Fruit fly (Drosophila melanogaster) whole organism, embryonic: ENCODE results near the gene CG33203.

Experiments used
- Blimp-1 ChIP-seq: fragments of 200-800 bp; sonication (Bioruptor generic); optimal IDR thresholded peaks from 3 replicates; lab custom pipeline; 2018; ENCODE audit warnings: missing biosample characterization, missing genetic modification characterization, mild to moderate bottlenecking, moderate library complexity, missing genetic modification reagents
- BtbVII ChIP-seq: fragments of 200-800 bp; sonication (Bioruptor generic); optimal IDR thresholded peaks from 3 replicates; lab custom pipeline; 2017; ENCODE audit warnings: missing biosample characterization, mild to moderate bottlenecking, missing genetic modification characterization
- CG1024 ChIP-seq: fragments of 200-800 bp; sonication (Bioruptor generic); IDR thresholded peaks from 2 replicates; pipeline ENCODE4 v1.3.6; 2022; ENCODE audit warnings: missing biosample characterization, missing genetic modification characterization
- CG11696 ChIP-seq: fragments of 200-800 bp; sonication (Bioruptor generic); IDR thresholded peaks from 2 replicates; pipeline ENCODE4 v1.3.6; 2022; ENCODE audit warnings: missing biosample characterization, missing genetic modification characterization
- CG12299 ChIP-seq: fragments of 200-800 bp; sonication (Bioruptor generic); optimal IDR thresholded peaks from 2 replicates; lab custom pipeline; 2018; ENCODE audit warnings: missing biosample characterization, mild to moderate bottlenecking, missing genetic modification characterization
- CG12659 ChIP-seq: fragments of 200-800 bp; sonication (Bioruptor generic); optimal IDR thresholded peaks from 3 replicates; lab custom pipeline; 2017; ENCODE audit warnings: mild to moderate bottlenecking, missing biosample characterization, missing genetic modification reagents, missing genetic modification characterization
- CG14441 ChIP-seq: fragments of 200-800 bp; sonication (Bioruptor generic); IDR thresholded peaks from 2 replicates; pipeline ENCODE4 v1.3.6; 2022; ENCODE audit warnings: missing biosample characterization, missing genetic modification characterization
- CG17829 ChIP-seq: fragments of 200-800 bp; optimal IDR thresholded peaks from 2 replicates; lab custom pipeline; 2019; ENCODE audit warnings: missing biosample characterization, mild to moderate bottlenecking, missing genetic modification characterization, moderate library complexity
- CG31365 ChIP-seq: fragments of 200-800 bp; sonication (Bioruptor generic); optimal IDR thresholded peaks from 2 replicates; lab custom pipeline; 2018; ENCODE audit warnings: missing biosample characterization, mild to moderate bottlenecking, missing genetic modification characterization
- CG31441 ChIP-seq: fragments of 200-800 bp; sonication (Bioruptor generic); IDR thresholded peaks from 2 replicates; pipeline ENCODE4 v1.3.6; 2022; ENCODE audit warnings: missing biosample characterization, missing genetic modification characterization
- CG3838 ChIP-seq: fragments of 200-800 bp; sonication (Bioruptor generic); optimal IDR thresholded peaks from 3 replicates; lab custom pipeline; 2016; ENCODE audit warnings: missing biosample characterization, missing genetic modification characterization
- CG4424 ChIP-seq: fragments of 200-800 bp; sonication (Bioruptor generic); optimal IDR thresholded peaks from 3 replicates; lab custom pipeline; 2016; ENCODE audit warnings: missing biosample characterization, missing genetic modification characterization
- CG6175 ChIP-seq: fragments of 200-800 bp; sonication (Bioruptor generic); IDR thresholded peaks from 3 replicates; pipeline ENCODE4 v1.3.6; 2022; ENCODE audit warnings: missing biosample characterization, missing genetic modification characterization
- CG9609 ChIP-seq: fragments of 200-800 bp; sonication (Bioruptor generic); optimal IDR thresholded peaks from 3 replicates; lab custom pipeline; 2016; ENCODE audit warnings: missing biosample characterization, missing genetic modification characterization
- CTCF ChIP-seq: fragments of 200-800 bp; sonication (Bioruptor generic); optimal IDR thresholded peaks from 2 replicates; lab custom pipeline; 2017; ENCODE audit warnings: missing biosample characterization, mild to moderate bottlenecking, missing genetic modification characterization, moderate library complexity
- E2f2 ChIP-seq: fragments of 200-800 bp; sonication (Bioruptor generic); IDR thresholded peaks from 2 replicates; pipeline ENCODE4 v1.3.6; 2022; ENCODE audit warnings: missing biosample characterization, missing genetic modification characterization
- ERR ChIP-seq: fragments of 200-800 bp; sonication (Bioruptor generic); optimal IDR thresholded peaks from 2 replicates; lab custom pipeline; 2016; ENCODE audit warnings: missing biosample characterization, missing genetic modification characterization
- GATAe ChIP-seq: fragments of 200-800 bp; sonication (Bioruptor generic); conservative IDR thresholded peaks from 2 replicates; pipeline ENCODE4 v1.3.6; 2022; ENCODE audit warnings: missing biosample characterization, missing genetic modification characterization
- Gsc ChIP-seq: fragments of 200-800 bp; sonication (Bioruptor generic); IDR thresholded peaks from 2 replicates; pipeline ENCODE4 v1.3.6; 2022; ENCODE audit warnings: missing biosample characterization, missing genetic modification characterization
- HLH4C ChIP-seq: fragments of 200-800 bp; sonication (Bioruptor generic); IDR thresholded peaks from 3 replicates; pipeline ENCODE4 v1.3.6; 2022; ENCODE audit warnings: missing biosample characterization, missing genetic modification characterization; ENCODE audit not compliant: partially characterized antibody
- Hr39 ChIP-seq: fragments of >200 bp; optimal IDR thresholded peaks from 2 replicates; lab custom pipeline; 2017
- Hsf ChIP-seq: fragments of 200-800 bp; sonication (Bioruptor generic); optimal IDR thresholded peaks from 3 replicates; lab custom pipeline; 2016; ENCODE audit warnings: missing biosample characterization, missing genetic modification characterization
- Lpt ChIP-seq: fragments of >200 bp; optimal IDR thresholded peaks from 2 replicates; lab custom pipeline; 2018; ENCODE audit warnings: missing biosample characterization, missing genetic modification characterization
- Max ChIP-seq: fragments of 200-800 bp; sonication (Bioruptor generic); optimal IDR thresholded peaks from 2 replicates; lab custom pipeline; 2016; ENCODE audit warnings: missing biosample characterization, mild to moderate bottlenecking, missing genetic modification characterization
- Opbp ChIP-seq: fragments of 200-800 bp; sonication (Bioruptor generic); IDR thresholded peaks from 3 replicates; pipeline ENCODE4 v1.3.6; 2022; ENCODE audit warnings: missing biosample characterization, missing genetic modification characterization; ENCODE audit not compliant: partially characterized antibody
- Rfx ChIP-seq: fragments of 200-800 bp; sonication (Bioruptor generic); IDR thresholded peaks from 2 replicates; pipeline ENCODE4 v1.3.6; 2022; ENCODE audit warnings: missing biosample characterization, missing genetic modification characterization
- Sry-δ ChIP-seq: fragments of 200-800 bp; sonication (Bioruptor generic); optimal IDR thresholded peaks from 2 replicates; lab custom pipeline; 2016; ENCODE audit warnings: missing biosample characterization, missing genetic modification characterization
- Xbp1 ChIP-seq: fragments of 200-800 bp; sonication (Bioruptor generic); optimal IDR thresholded peaks from 3 replicates; lab custom pipeline; 2016; ENCODE audit warnings: missing biosample characterization, mild to moderate bottlenecking, missing genetic modification characterization
- az2 ChIP-seq: fragments of 200-800 bp; sonication (Bioruptor generic); optimal IDR thresholded peaks from 3 replicates; lab custom pipeline; 2016; ENCODE audit warnings: missing biosample characterization, missing genetic modification characterization
- cas ChIP-seq: fragments of 200-800 bp; sonication (Bioruptor generic); IDR thresholded peaks from 2 replicates; pipeline ENCODE4 v1.3.6; 2022; ENCODE audit warnings: missing biosample characterization, missing genetic modification characterization
- cato ChIP-seq: fragments of 200-800 bp; sonication (Bioruptor generic); optimal IDR thresholded peaks from 2 replicates; lab custom pipeline; 2016; ENCODE audit warnings: missing biosample characterization, missing genetic modification characterization, borderline replicate concordance
- chif ChIP-seq, 2 experiments: fragments of 200-800 bp; sonication (Bioruptor generic); optimal IDR thresholded peaks; 3 replicates each; lab custom pipeline; 2016; ENCODE audit warnings: missing biosample characterization in 2 of 2, missing genetic modification characterization in 2 of 2
- cwo ChIP-seq: fragments of 200-800 bp; sonication (Bioruptor generic); optimal IDR thresholded peaks from 3 replicates; lab custom pipeline; 2017; ENCODE audit warnings: missing biosample characterization, missing genetic modification characterization, mild to moderate bottlenecking, moderate library complexity, missing genetic modification reagents
- exex ChIP-seq: fragments of 200-800 bp; sonication (Bioruptor generic); optimal IDR thresholded peaks from 4 replicates; lab custom pipeline; 2018; ENCODE audit warnings: missing biosample characterization, mild to moderate bottlenecking, missing genetic modification characterization, moderate library complexity
- eyg ChIP-seq: fragments of 200-800 bp; sonication (Bioruptor generic); optimal IDR thresholded peaks from 3 replicates; lab custom pipeline; 2016; ENCODE audit warnings: missing biosample characterization, missing genetic modification characterization
- fu2 ChIP-seq: fragments of 200-800 bp; sonication (Bioruptor generic); optimal IDR thresholded peaks from 2 replicates; lab custom pipeline; 2016; ENCODE audit warnings: missing biosample characterization, missing genetic modification characterization
- grau ChIP-seq: fragments of 200-800 bp; optimal IDR thresholded peaks from 3 replicates; lab custom pipeline; 2019; ENCODE audit warnings: missing biosample characterization, mild to moderate bottlenecking, missing genetic modification characterization, moderate library complexity
- grn ChIP-seq: fragments of 200-800 bp; sonication (Bioruptor generic); optimal IDR thresholded peaks from 3 replicates; lab custom pipeline; 2017; ENCODE audit warnings: missing biosample characterization, missing genetic modification characterization
- gro ChIP-seq: fragments of 200-800 bp; sonication (Bioruptor generic); optimal IDR thresholded peaks from 2 replicates; lab custom pipeline; 2016; ENCODE audit warnings: missing biosample characterization, missing genetic modification characterization
- h ChIP-seq: fragments of >200 bp; optimal IDR thresholded peaks from 2 replicates; lab custom pipeline; 2017
- jumu ChIP-seq: fragments of 200-800 bp; sonication (Bioruptor generic); optimal IDR thresholded peaks from 3 replicates; lab custom pipeline; 2016; ENCODE audit warnings: missing biosample characterization, missing genetic modification characterization
- pan ChIP-seq, 4 experiments: fragments of >200 bp in 3 of 4; fragments of 200-800 bp in 1 of 4; sonication (Bioruptor generic) in 1 of 4; optimal IDR thresholded peaks in 3 of 4; IDR thresholded peaks in 1 of 4; 2 replicates each; pipeline versions ENCODE4 v1.3.6 to Lab custom; 2017 to 2022; ENCODE audit warnings: missing biosample characterization in 2 of 4, missing genetic modification characterization in 2 of 4, mixed read lengths in 1 of 4
- pros ChIP-seq: fragments of 200-800 bp; sonication (Bioruptor generic); optimal IDR thresholded peaks from 3 replicates; lab custom pipeline; 2019; ENCODE audit warnings: missing biosample characterization, mild to moderate bottlenecking, missing genetic modification characterization, moderate library complexity
- sisA ChIP-seq: fragments of 200-800 bp; sonication (Bioruptor generic); IDR thresholded peaks from 2 replicates; pipeline ENCODE4 v1.3.6; 2022; ENCODE audit warnings: missing biosample characterization, missing genetic modification characterization
- slbo ChIP-seq: fragments of 200-800 bp; sonication (Bioruptor generic); IDR thresholded peaks from 2 replicates; pipeline ENCODE4 v1.3.6; 2022; ENCODE audit warnings: missing biosample characterization, missing genetic modification characterization
- sr ChIP-seq: fragments of 200-800 bp; sonication (Bioruptor generic); IDR thresholded peaks from 3 replicates; pipeline ENCODE4 v1.3.6; 2022; ENCODE audit warnings: missing biosample characterization, missing genetic modification characterization
- ssp ChIP-seq: fragments of 200-800 bp; sonication (Bioruptor generic); IDR thresholded peaks from 2 replicates; pipeline ENCODE4 v1.3.6; 2022; ENCODE audit warnings: missing biosample characterization, missing genetic modification characterization
- tio ChIP-seq: fragments of 200-800 bp; sonication (Bioruptor generic); optimal IDR thresholded peaks from 2 replicates; lab custom pipeline; 2017; ENCODE audit warnings: missing biosample characterization, missing genetic modification characterization, inconsistent platforms
- tna ChIP-seq: fragments of 200-800 bp; sonication (Bioruptor generic); IDR thresholded peaks from 2 replicates; pipeline ENCODE4 v1.3.6; 2022; ENCODE audit warnings: missing biosample characterization, missing genetic modification characterization; ENCODE audit not compliant: partially characterized antibody
- unpg ChIP-seq: fragments of 200-800 bp; sonication (Bioruptor generic); optimal IDR thresholded peaks from 3 replicates; lab custom pipeline; 2018; ENCODE audit warnings: missing biosample characterization, mild to moderate bottlenecking, missing genetic modification characterization, moderate library complexity
- vvl ChIP-seq: fragments of 200-800 bp; sonication (Bioruptor generic); IDR thresholded peaks from 2 replicates; pipeline ENCODE4 v1.3.6; 2022; ENCODE audit warnings: missing biosample characterization, missing genetic modification characterization
- wor ChIP-seq: fragments of 200-800 bp; sonication (Bioruptor generic); IDR thresholded peaks from 2 replicates; pipeline ENCODE4 v1.3.6; 2022; ENCODE audit warnings: missing biosample characterization, missing genetic modification characterization
- zfh1 ChIP-seq: fragments of 200-800 bp; sonication (Bioruptor generic); IDR thresholded peaks from 3 replicates; pipeline ENCODE4 v1.3.6; 2022; ENCODE audit warnings: missing biosample characterization, missing genetic modification characterization

The CG33203 gene

dm6 chr3R:28904174-28904573 lies 16.7 kb upstream of the CG33203 start (continued):
- TF ChIP-seq Opbp (GFP tag; lab: Robert Waterston, UW), result no peak
- TF ChIP-seq GATAe (GFP tag; lab: Robert Waterston, UW), result no peak
- peak; percentile 70 for TF ChIP-seq vvl
- TF ChIP-seq pros (GFP tag; lab: Kevin White, UChicago), result no peak
- peak; percentile 58 for TF ChIP-seq CG17829 (tag; lab: Kevin White, UChicago)
- TF ChIP-seq CG4424 (GFP tag; lab: Kevin White, UChicago), result peak; percentile 44
- TF ChIP-seq ERR (GFP tag; lab: Kevin White, UChicago), result no peak
- TF ChIP-seq Gsc (GFP tag; lab: Robert Waterston, UW), result no peak
- TF ChIP-seq Hsf (GFP tag; lab: Kevin White, UChicago), result peak; percentile 5
- peak; percentile 14 for TF ChIP-seq Xbp1 (GFP tag; lab: Kevin White, UChicago)
- TF ChIP-seq pan (optimal IDR thresholded peaks at IDR 0.05; lab: Kevin White, UChicago), result no peak
- TF ChIP-seq pan (GFP tag; optimal IDR thresholded peaks at IDR 0.05 in 1 of 2, IDR thresholded peaks at IDR 0.05 in 1 of 2), result peak in 1 of 2 experiments; percentile 76
- TF ChIP-seq eyg (GFP tag; lab: Kevin White, UChicago), result no peak
- TF ChIP-seq CG1024 (GFP tag; lab: Robert Waterston, UW), result no peak; the same call in 1 of the 2 replicates
- no peak for TF ChIP-seq Sry-δ (GFP tag; lab: Kevin White, UChicago)
- TF ChIP-seq fu2 (GFP tag; lab: Kevin White, UChicago), result no peak
- TF ChIP-seq CTCF (GFP tag; lab: Kevin White, UChicago), result no peak
- peak; percentile 0 to 10 for TF ChIP-seq chif (GFP tag; optimal IDR thresholded peaks at IDR 0.05; lab: Kevin White, UChicago)
- peak; percentile 70 for TF ChIP-seq unpg (GFP tag; lab: Kevin White, UChicago)
- no peak for TF ChIP-seq h (lab: Kevin White, UChicago)
- peak; percentile 25 for TF ChIP-seq az2 (GFP tag; lab: Kevin White, UChicago)
- TF ChIP-seq CG31441, result no peak
- TF ChIP-seq tna, result no peak
- peak; percentile 67 for TF ChIP-seq Blimp-1 (GFP tag; lab: Kevin White, UChicago)
- TF ChIP-seq Max, result no peak
- no peak for TF ChIP-seq CG3838 (GFP tag; lab: Kevin White, UChicago)
- no peak for TF ChIP-seq gro (GFP tag; lab: Kevin White, UChicago)
- peak; percentile 9 for TF ChIP-seq CG12659 (GFP tag; lab: Kevin White, UChicago)
- TF ChIP-seq wor (GFP tag; lab: Robert Waterston, UW), result peak; percentile 49; the same call in 1 of the 2 replicates
- no peak for TF ChIP-seq grn (GFP tag; lab: Kevin White, UChicago)
- no peak for TF ChIP-seq cas (GFP tag; lab: Robert Waterston, UW)
- TF ChIP-seq sr (GFP tag; lab: Robert Waterston, UW), result no peak
- no peak for TF ChIP-seq CG12299 (tag; lab: Kevin White, UChicago)
- no peak for TF ChIP-seq CG31365 (tag; lab: Kevin White, UChicago)
- TF ChIP-seq Rfx (GFP tag; lab: Robert Waterston, UW), result peak; percentile 61
- TF ChIP-seq BtbVII, result peak; percentile 3
- TF ChIP-seq ssp (GFP tag; lab: Robert Waterston, UW), result peak; percentile 27; the same call in 1 of the 2 replicates
- TF ChIP-seq sisA (GFP tag; lab: Robert Waterston, UW), result peak; percentile 63
- no peak for TF ChIP-seq HLH4C (GFP tag; lab: Robert Waterston, UW)
- TF ChIP-seq Lpt (GFP tag; lab: Kevin White, UChicago), result no peak
- peak; percentile 58; the same call in 2 of the 3 replicates for TF ChIP-seq zfh1 (GFP tag; lab: Robert Waterston, UW)
- no peak for TF ChIP-seq exex (tag; lab: Kevin White, UChicago)
- TF ChIP-seq CG6175 (GFP tag; lab: Robert Waterston, UW), result no peak
- no peak for TF ChIP-seq tio (GFP tag; lab: Kevin White, UChicago)
- peak; percentile 44 for TF ChIP-seq slbo (GFP tag; lab: Robert Waterston, UW)
- no peak for TF ChIP-seq CG11696 (GFP tag; lab: Robert Waterston, UW)
- TF ChIP-seq jumu (GFP tag; lab: Kevin White, UChicago), result peak; percentile 21
- TF ChIP-seq E2f2, result peak; percentile 7; the same call in 1 of the 2 replicates
- TF ChIP-seq cato, result no peak
- TF ChIP-seq cwo (GFP tag; lab: Kevin White, UChicago), result no peak
- TF ChIP-seq CG9609 (GFP tag; lab: Kevin White, UChicago), result no peak
- TF ChIP-seq grau (tag; lab: Kevin White, UChicago), result peak; percentile 44
- TF ChIP-seq Hr39 (lab: Kevin White, UChicago), result no peak
- TF ChIP-seq CG14441, result peak; percentile 51; the same call in 1 of the 2 replicates
